Worm (Caenorhabditis elegans) whole organism, L4/young adult: ENCODE data around the gene F49C5.3.
A peak's percentile ranks its signal among the peaks of the same experiment; 100 is the strongest.
"Not testable (repeated sequence)": the region's sequence is repeated elsewhere in the genome, so short reads cannot be mapped to it uniquely, and the experiment has no call there.

Source experiments
- W03F9.2 ChIP-seq: fragments of 150-350 bp; optimal IDR thresholded peaks from 2 replicates; lab custom pipeline; 2014; ENCODE audit warnings: missing biosample characterization, missing genetic modification characterization
- dao-5 ChIP-seq: sonication (generic microtip); optimal IDR thresholded peaks from 2 replicates; lab custom pipeline; 2016; ENCODE audit warnings: missing genotype, missing genetic modification characterization, moderate library complexity, missing compliant biosample characterization
- him-1 ChIP-seq: sonication (generic microtip); optimal IDR thresholded peaks from 2 replicates; lab custom pipeline; 2016; ENCODE audit warnings: missing genotype, missing genetic modification reagents, missing genetic modification characterization, missing compliant biosample characterization

F49C5.3 gene

ce11 chrII:12536203-12536602, at the start of gene F49C5.3:
F49C5.3 (plus strand) TSS chrII:12536503.
- TF ChIP-seq him-1 (tag; lab: Kevin White, UChicago); dao-5; W03F9.2: not testable (repeated sequence)

- TF ChIP-seq dao-5 (no peak), him-1 (tag; lab: Kevin White, UChicago) (no peak), W03F9.2 (no peak)
These were observed 47.5 kb upstream of the F49C5.3 start for ce11 chrII:12488810-12489209.

ce11 chrII:12489903-12490302, 46.4 kb upstream of the F49C5.3 start, which contains the start of gene T21B4.15:
T21B4.15 (plus strand) TSS chrII:12490203.
- TF ChIP-seq W03F9.2: no peak
- TF ChIP-seq him-1 (tag; lab: Kevin White, UChicago): no peak
- no peak for TF ChIP-seq dao-5

ce11 chrII:12491936-12492335, 44.4 kb upstream of the F49C5.3 start, which contains the start of gene srz-6:
srz-6 (plus strand) TSS chrII:12492236.
- TF ChIP-seq him-1 (tag; lab: Kevin White, UChicago): no peak

ce11 chrII:12494067-12494477, 42.2 kb upstream of the F49C5.3 start:
- TF ChIP-seq W03F9.2 (no peak), him-1 (tag; lab: Kevin White, UChicago) (no peak), dao-5 (no peak)

- TF ChIP-seq W03F9.2 (peak; percentile 51), dao-5 (peak; percentile 85), him-1 (tag; lab: Kevin White, UChicago) (peak; percentile 68)
These were observed 41.7 kb upstream of the F49C5.3 start, which contains the start of gene col-85 for ce11 chrII:12494556-12495131. col-85 (minus strand) TSS chrII:12495095.

ce11 chrII:12496981-12497380, 39.3 kb upstream of the F49C5.3 start, which contains the start of gene T21B4.3:
T21B4.3 (minus strand) TSS chrII:12497081.
- TF ChIP-seq dao-5: no peak
- no peak for TF ChIP-seq him-1 (tag; lab: Kevin White, UChicago)
- no peak for TF ChIP-seq W03F9.2

ce11 chrII:12499969-12500368, 36.3 kb upstream of the F49C5.3 start:
- TF ChIP-seq W03F9.2: no peak
- TF ChIP-seq him-1 (tag; lab: Kevin White, UChicago): no peak
- TF ChIP-seq dao-5: no peak

- TF ChIP-seq dao-5 (no peak), him-1 (tag; lab: Kevin White, UChicago) (no peak)
These were observed 33.5 kb upstream of the F49C5.3 start, which contains the start of gene ador-1 for ce11 chrII:12502784-12503183. ador-1 (minus strand) TSS chrII:12502884.

- TF ChIP-seq W03F9.2 (no peak), dao-5 (no peak), him-1 (tag; lab: Kevin White, UChicago) (no peak)
These were observed 29.8 kb upstream of the F49C5.3 start for ce11 chrII:12506511-12506910.

ce11 chrII:12507038-12507437, 29.3 kb upstream of the F49C5.3 start, which contains the start of gene srh-68:
srh-68 (plus strand) TSS chrII:12507338.
- TF ChIP-seq W03F9.2 (no peak), him-1 (tag; lab: Kevin White, UChicago) (no peak), dao-5 (no peak)

- TF ChIP-seq dao-5 (no peak), him-1 (tag; lab: Kevin White, UChicago) (no peak), W03F9.2 (no peak)
These were observed 27.7 kb upstream of the F49C5.3 start, which contains the start of gene srh-67 for ce11 chrII:12508650-12509049. srh-67 (plus strand) TSS chrII:12508950.

ce11 chrII:12511866-12512265, 24.4 kb upstream of the F49C5.3 start, which contains the start of gene srh-73:
srh-73 (plus strand) TSS chrII:12512166.
- no peak for TF ChIP-seq W03F9.2
- TF ChIP-seq him-1 (tag; lab: Kevin White, UChicago): no peak
- no peak for TF ChIP-seq dao-5

- TF ChIP-seq him-1 (tag; lab: Kevin White, UChicago): no peak
- TF ChIP-seq dao-5: no peak
- no peak for TF ChIP-seq W03F9.2
These were observed 21.7 kb upstream of the F49C5.3 start, which contains the start of gene srh-69 for ce11 chrII:12514620-12515019. srh-69 (minus strand) TSS chrII:12514720.

ce11 chrII:12516313-12516712, 20.0 kb upstream of the F49C5.3 start, which contains the start of gene srh-61:
srh-61 (minus strand) TSS chrII:12516413.
- TF ChIP-seq W03F9.2: no peak
- TF ChIP-seq dao-5: no peak
- TF ChIP-seq him-1 (tag; lab: Kevin White, UChicago): no peak
